Worm (Caenorhabditis elegans): Measurements from ENCODE around the gene T06E8.8.

ce11 chrV:10086141-10086540 is 42.6 kb downstream of the T06E8.8 start:
- TF ChIP-seq B0310.2 (tag; optimal IDR thresholded peaks at IDR 0.05) (no peak), ceh-13 (GFP tag; optimal IDR thresholded peaks at IDR 0.05) (no peak), ama-1 (optimal IDR thresholded peaks at IDR 0.05) (no peak), aly-1 (tag; optimal IDR thresholded peaks at IDR 0.05) (no peak), flt-1 (GFP tag; IDR thresholded peaks at IDR 0.05) (no peak), F13C5.2 (tag; optimal IDR thresholded peaks at IDR 0.05) (no peak), sea-1 (GFP tag; conservative IDR thresholded peaks at IDR 0.05) (no peak)
